Worm (Caenorhabditis elegans) whole organism, mixed stage, embryonic: ENCODE results near the gene aptf-4.

ENCODE experiments used
- M03D4.4 ChIP-seq: sonication (generic microtip); optimal IDR thresholded peaks from 2 replicates; lab custom pipeline; 2017; ENCODE audit warnings: mild to moderate bottlenecking, missing genetic modification characterization, missing compliant biosample characterization
- bed-3 ChIP-seq: fragments of 200-800 bp; sonication (Bioruptor generic); optimal IDR thresholded peaks from 3 replicates; lab custom pipeline; 2018; ENCODE audit warnings: mild to moderate bottlenecking, missing genetic modification characterization, moderate library complexity, missing compliant biosample characterization
- blmp-1 ChIP-seq: fragments of 150-350 bp; optimal IDR thresholded peaks from 2 replicates; lab custom pipeline; 2014; ENCODE audit warnings: missing biosample characterization, missing genetic modification characterization
- ceh-39 ChIP-seq: fragments of 150-350 bp; optimal IDR thresholded peaks from 2 replicates; lab custom pipeline; 2014; ENCODE audit warnings: missing biosample characterization, missing genetic modification characterization
- ceh-43 ChIP-seq: fragments of 200-800 bp; sonication (Bioruptor generic); optimal IDR thresholded peaks from 2 replicates; lab custom pipeline; 2018; ENCODE audit warnings: mild to moderate bottlenecking, missing genetic modification characterization, moderate library complexity, missing compliant biosample characterization
- ceh-83 ChIP-seq: fragments of 200-800 bp; sonication (Bioruptor generic); optimal IDR thresholded peaks from 2 replicates; lab custom pipeline; 2018; ENCODE audit warnings: mild to moderate bottlenecking, missing genetic modification characterization, missing compliant biosample characterization
- ces-1 ChIP-seq: fragments of 150-350 bp; optimal IDR thresholded peaks from 2 replicates; lab custom pipeline; 2014; ENCODE audit warnings: missing biosample characterization, missing genetic modification reagents, missing genetic modification characterization
- cnd-1 ChIP-seq: fragments of 200-800 bp; sonication (Bioruptor generic); optimal IDR thresholded peaks from 2 replicates; lab custom pipeline; 2018; ENCODE audit warnings: mild to moderate bottlenecking, missing genetic modification characterization, missing compliant biosample characterization
- drap-1 ChIP-seq: fragments of 200-800 bp; sonication (Bioruptor generic); optimal IDR thresholded peaks from 3 replicates; lab custom pipeline; 2018; ENCODE audit warnings: mild to moderate bottlenecking, missing genetic modification characterization, missing compliant biosample characterization
- elt-1 ChIP-seq: sonication (generic microtip); optimal IDR thresholded peaks from 2 replicates; lab custom pipeline; 2017; ENCODE audit warnings: missing genetic modification characterization, mild to moderate bottlenecking, missing compliant biosample characterization, antibody characterized with exemption, moderate library complexity, borderline replicate concordance; ENCODE audit not compliant: insufficient read depth
- elt-3 ChIP-seq: fragments of 150-350 bp; optimal IDR thresholded peaks from 2 replicates; lab custom pipeline; 2014; ENCODE audit warnings: missing biosample characterization, missing genetic modification characterization
- flh-1 ChIP-seq: fragments of 200-800 bp; sonication (Bioruptor generic); optimal IDR thresholded peaks from 2 replicates; lab custom pipeline; 2018; ENCODE audit warnings: mild to moderate bottlenecking, missing genetic modification characterization, moderate library complexity, missing compliant biosample characterization
- ham-2 ChIP-seq: fragments of 200-800 bp; sonication (Bioruptor generic); optimal IDR thresholded peaks from 2 replicates; lab custom pipeline; 2018; ENCODE audit warnings: mild to moderate bottlenecking, missing genetic modification characterization, missing compliant biosample characterization
- hlh-1 ChIP-seq: fragments of 150-350 bp; optimal IDR thresholded peaks from 2 replicates; lab custom pipeline; 2014; ENCODE audit warnings: missing biosample characterization, missing genetic modification reagents, missing genetic modification characterization
- lin-13 ChIP-seq: fragments of 150-350 bp; optimal IDR thresholded peaks from 2 replicates; lab custom pipeline; 2014; ENCODE audit warnings: missing biosample characterization, missing genetic modification characterization
- lin-32 ChIP-seq: fragments of 200-800 bp; sonication (Bioruptor generic); optimal IDR thresholded peaks from 2 replicates; lab custom pipeline; 2018; ENCODE audit warnings: mild to moderate bottlenecking, missing genetic modification characterization, missing compliant biosample characterization
- lsy-2 ChIP-seq: fragments of 150-350 bp; optimal IDR thresholded peaks from 2 replicates; lab custom pipeline; 2014; ENCODE audit warnings: missing biosample characterization, missing genetic modification characterization
- mab-5 ChIP-seq: fragments of 150-350 bp; optimal IDR thresholded peaks from 2 replicates; lab custom pipeline; 2014; ENCODE audit warnings: missing biosample characterization, missing genetic modification characterization
- mep-1 ChIP-seq: fragments of 150-350 bp; optimal IDR thresholded peaks from 2 replicates; lab custom pipeline; 2017; ENCODE audit warnings: missing biosample characterization, missing genetic modification reagents, missing genetic modification characterization, inconsistent platforms
- mls-2 ChIP-seq: sonication (generic microtip); optimal IDR thresholded peaks from 2 replicates; lab custom pipeline; 2016; ENCODE audit warnings: mild to moderate bottlenecking, missing genetic modification characterization, moderate library complexity, missing compliant biosample characterization
- nhr-12 ChIP-seq: fragments of 150-350 bp; optimal IDR thresholded peaks from 2 replicates; lab custom pipeline; 2014; ENCODE audit warnings: missing biosample characterization, missing genetic modification characterization
- nhr-2 ChIP-seq: fragments of 150-350 bp; optimal IDR thresholded peaks from 2 replicates; lab custom pipeline; 2014; ENCODE audit warnings: missing biosample characterization, missing genetic modification characterization
- nhr-237 ChIP-seq: fragments of 150-350 bp; optimal IDR thresholded peaks from 2 replicates; lab custom pipeline; 2014; ENCODE audit warnings: missing biosample characterization, missing genetic modification characterization
- nhr-28 ChIP-seq: fragments of 150-350 bp; optimal IDR thresholded peaks from 2 replicates; lab custom pipeline; 2014; ENCODE audit warnings: missing biosample characterization, missing genetic modification characterization
- nhr-76 ChIP-seq: sonication (generic microtip); optimal IDR thresholded peaks from 2 replicates; lab custom pipeline; 2017; ENCODE audit warnings: missing biosample characterization, missing genetic modification characterization
- pha-4 ChIP-seq: fragments of 150-350 bp; optimal IDR thresholded peaks from 2 replicates; lab custom pipeline; 2018; ENCODE audit warnings: missing biosample characterization, missing genetic modification reagents, missing genetic modification characterization
- sem-2 ChIP-seq: fragments of 200-800 bp; sonication (Bioruptor generic); optimal IDR thresholded peaks from 2 replicates; lab custom pipeline; 2018; ENCODE audit warnings: mild to moderate bottlenecking, missing genetic modification characterization, missing compliant biosample characterization
- snpc-4 ChIP-seq: fragments of 150-350 bp; optimal IDR thresholded peaks from 2 replicates; lab custom pipeline; 2014; ENCODE audit warnings: missing biosample characterization, missing genetic modification characterization
- sptf-1 ChIP-seq: sonication (generic microtip); optimal IDR thresholded peaks from 2 replicates; lab custom pipeline; 2017; ENCODE audit warnings: mild to moderate bottlenecking, missing genetic modification characterization, moderate library complexity, missing compliant biosample characterization
- tbx-8 ChIP-seq: fragments of 200-800 bp; sonication (Bioruptor generic); optimal IDR thresholded peaks from 2 replicates; lab custom pipeline; 2018; ENCODE audit warnings: mild to moderate bottlenecking, missing genetic modification characterization, moderate library complexity, missing compliant biosample characterization
- unc-120 ChIP-seq: sonication (generic microtip); optimal IDR thresholded peaks from 2 replicates; lab custom pipeline; 2017; ENCODE audit warnings: missing genetic modification characterization, missing compliant biosample characterization; ENCODE audit not compliant: poor library complexity, severe bottlenecking
- unc-39 ChIP-seq: fragments of 150-350 bp; optimal IDR thresholded peaks from 2 replicates; lab custom pipeline; 2014; ENCODE audit warnings: missing biosample characterization, missing genetic modification characterization
- unc-62 ChIP-seq: fragments of 150-350 bp; optimal IDR thresholded peaks from 2 replicates; lab custom pipeline; 2014; ENCODE audit warnings: missing biosample characterization, missing genetic modification reagents, missing genetic modification characterization
- zip-8 ChIP-seq: fragments of 150-350 bp; optimal IDR thresholded peaks from 2 replicates; lab custom pipeline; 2014; ENCODE audit warnings: missing biosample characterization, missing genetic modification characterization
- ztf-11 ChIP-seq: fragments of 150-350 bp; optimal IDR thresholded peaks from 2 replicates; lab custom pipeline; 2014; ENCODE audit warnings: missing biosample characterization, missing genetic modification characterization

The aptf-4 gene

ce11 chrII:8554568-8554967, 36.2 kb upstream of the aptf-4 start:
- TF ChIP-seq ceh-39 (tag; lab: Kevin White, UChicago) (no peak), lin-32 (no peak), bed-3 (no peak), flh-1 (no peak), hlh-1 (no peak), unc-120 (no peak), nhr-28 (tag; lab: Kevin White, UChicago) (no peak), blmp-1 (tag; lab: Kevin White, UChicago) (no peak), ztf-11 (tag; lab: Kevin White, UChicago) (no peak)

- TF ChIP-seq ztf-11 (tag; lab: Kevin White, UChicago) (no peak), snpc-4 (tag; lab: Kevin White, UChicago) (no peak), zip-8 (no peak), ces-1 (GFP tag; lab: Kevin White, UChicago) (no peak), nhr-237 (tag; lab: Kevin White, UChicago) (no peak), nhr-2 (no peak), pha-4 (tag; lab: Kevin White, UChicago) (no peak), tbx-8 (GFP tag; lab: Kevin White, UChicago) (no peak), mls-2 (no peak), unc-120 (no peak), mep-1 (no peak), cnd-1 (no peak), flh-1 (no peak)
Observed at ce11 chrII:8556166-8556565, 34.6 kb upstream of the aptf-4 start, which contains the start of gene glb-27. Gene glb-27 (minus strand): TSS chrII:8556266.

ce11 chrII:8559188-8559587, 31.6 kb upstream of the aptf-4 start:
- no peak for TF ChIP-seq elt-1 (tag; lab: Kevin White, UChicago)
- peak; percentile 96 for TF ChIP-seq ces-1 (GFP tag; lab: Kevin White, UChicago)

ce11 chrII:8561227-8561626, 29.6 kb upstream of the aptf-4 start, which contains the start of gene iff-2:
Gene iff-2 (minus strand): TSS chrII:8561367.
- TF ChIP-seq lin-13, result peak; percentile 99
- peak; percentile 73 for TF ChIP-seq nhr-12 (tag; lab: Kevin White, UChicago)
- peak; percentile 98 for TF ChIP-seq nhr-237 (tag; lab: Kevin White, UChicago)
- TF ChIP-seq nhr-76, result peak; percentile 34
- TF ChIP-seq sem-2, result peak; percentile 21
- TF ChIP-seq drap-1 (GFP tag; lab: Kevin White, UChicago), result peak; percentile 92
- peak; percentile 87 for TF ChIP-seq elt-3
- peak; percentile 82 for TF ChIP-seq nhr-2
- peak; percentile 100 for TF ChIP-seq pha-4 (tag; lab: Kevin White, UChicago)
- TF ChIP-seq ztf-11 (tag; lab: Kevin White, UChicago), result peak; percentile 72
- no peak for TF ChIP-seq blmp-1 (tag; lab: Kevin White, UChicago)
- TF ChIP-seq sptf-1 (tag; lab: Kevin White, UChicago), result peak; percentile 91
- peak; percentile 99 for TF ChIP-seq ceh-39 (tag; lab: Kevin White, UChicago)
- TF ChIP-seq lsy-2 (tag; lab: Kevin White, UChicago), result peak; percentile 93
- peak; percentile 61 for TF ChIP-seq zip-8
- peak; percentile 64 for TF ChIP-seq ceh-43 (GFP tag; lab: Kevin White, UChicago)
- TF ChIP-seq elt-1 (tag; lab: Kevin White, UChicago), result peak; percentile 6
- TF ChIP-seq unc-62 (GFP tag; lab: Kevin White, UChicago), result peak; percentile 85
- TF ChIP-seq ceh-83 (GFP tag; lab: Kevin White, UChicago), result peak; percentile 78
- TF ChIP-seq ham-2 (GFP tag; lab: Kevin White, UChicago), result peak; percentile 69
- TF ChIP-seq hlh-1, result peak; percentile 91
- TF ChIP-seq cnd-1, result peak; percentile 88
- peak; percentile 48 for TF ChIP-seq nhr-28 (tag; lab: Kevin White, UChicago)
- TF ChIP-seq mab-5 (tag; lab: Kevin White, UChicago), result peak; percentile 33
- TF ChIP-seq M03D4.4 (tag; lab: Kevin White, UChicago), result peak; percentile 82
- peak; percentile 59 for TF ChIP-seq lin-32
- TF ChIP-seq unc-39 (tag; lab: Kevin White, UChicago), result peak; percentile 59
- peak; percentile 30 for TF ChIP-seq tbx-8 (GFP tag; lab: Kevin White, UChicago)
- TF ChIP-seq flh-1, result no peak
- peak; percentile 100 for TF ChIP-seq mep-1
- peak; percentile 72 for TF ChIP-seq ces-1 (GFP tag; lab: Kevin White, UChicago)
- TF ChIP-seq unc-120, result peak; percentile 95
- peak; percentile 81 for TF ChIP-seq mls-2
- no peak for TF ChIP-seq snpc-4 (tag; lab: Kevin White, UChicago)
- TF ChIP-seq bed-3, result peak; percentile 46
